Worm (Caenorhabditis elegans): ENCODE results near the gene F44F4.10.
A peak's percentile ranks its signal among the peaks of the same experiment; 100 is the strongest.

Gene F44F4.10

ce11 chrII:10868670-10869246 is 48.3 kb downstream of the F44F4.10 start, which contains the start of the genes gmps-1 and cap-2 (continued):
- no peak for TF ChIP-seq ztf-22 (GFP tag; optimal IDR thresholded peaks at IDR 0.05)
- peak; percentile 54 for TF ChIP-seq B0035.1 (tag; optimal IDR thresholded peaks at IDR 0.05)
- no peak for TF ChIP-seq bed-2 (GFP tag; IDR thresholded peaks at IDR 0.05)
- peak; percentile 89 for TF ChIP-seq Y95B8A.8 (GFP tag; IDR thresholded peaks at IDR 0.05)
- peak; percentile 64 for TF ChIP-seq snpc-1.1 (tag; optimal IDR thresholded peaks at IDR 0.05; ENCODE audit: insufficient read depth)
- TF ChIP-seq die-1 (tag; optimal IDR thresholded peaks at IDR 0.05) = no peak
- no peak for TF ChIP-seq akir-1 (GFP tag; optimal IDR thresholded peaks at IDR 0.05)
- TF ChIP-seq B0019.2 (GFP tag; conservative IDR thresholded peaks at IDR 0.05) = peak; percentile 65
- peak; percentile 43 for TF ChIP-seq mel-28 (tag; optimal IDR thresholded peaks at IDR 0.05; ENCODE audit: borderline replicate concordance)
- TF ChIP-seq let-526 (GFP tag; IDR thresholded peaks at IDR 0.05) = peak; percentile 92
- TF ChIP-seq dpff-1 (tag; optimal IDR thresholded peaks at IDR 0.05) = no peak
- peak; percentile 100 for TF ChIP-seq F33H1.4 (GFP tag; IDR thresholded peaks at IDR 0.05)
- TF ChIP-seq ztf-25 (GFP tag; IDR thresholded peaks at IDR 0.05) = peak; percentile 67; the same call in 1 of the 2 replicates
- TF ChIP-seq lir-1 (GFP tag; conservative IDR thresholded peaks at IDR 0.05) = peak; percentile 91
- TF ChIP-seq snpc-1.3 (tag; optimal IDR thresholded peaks at IDR 0.05; ENCODE audit: insufficient read depth) = peak; percentile 75
- TF ChIP-seq Y67H2A.10 (GFP tag; conservative IDR thresholded peaks at IDR 0.05) = peak; percentile 64; the same call in 1 of the 2 replicates
- TF ChIP-seq egrh-3 (GFP tag; IDR thresholded peaks at IDR 0.05) = peak; percentile 51
- peak; percentile 56 for TF ChIP-seq dpl-1 (GFP tag; optimal IDR thresholded peaks at IDR 0.05)
- TF ChIP-seq hmg-20 (GFP tag; IDR thresholded peaks at IDR 0.05) = peak; percentile 93
- no peak; the same call in 1 of the 2 replicates for TF ChIP-seq aptf-2 (GFP tag; conservative IDR thresholded peaks at IDR 0.05)
- peak; percentile 97 for TF ChIP-seq Y56A3A.18 (GFP tag; IDR thresholded peaks at IDR 0.05)
- TF ChIP-seq bed-1 (GFP tag; IDR thresholded peaks at IDR 0.05) = no peak
- peak; percentile 97 for TF ChIP-seq lin-40 (tag; optimal IDR thresholded peaks at IDR 0.05)
- peak; percentile 58 for TF ChIP-seq hrde-1 (tag; optimal IDR thresholded peaks at IDR 0.05; ENCODE audit: borderline replicate concordance)
- no peak for TF ChIP-seq zim-3 (tag; optimal IDR thresholded peaks at IDR 0.05)
- no peak for TF ChIP-seq mxl-1 (tag; optimal IDR thresholded peaks at IDR 0.05)
- TF ChIP-seq somi-1 (GFP tag; optimal IDR thresholded peaks at IDR 0.05) = peak; percentile 42
- peak; percentile 43 for TF ChIP-seq F52B5.7 (tag; optimal IDR thresholded peaks at IDR 0.05)
- peak; percentile 67 for TF ChIP-seq F23B12.7 (tag; optimal IDR thresholded peaks at IDR 0.05; ENCODE audit: insufficient read depth)
- TF ChIP-seq F57A8.1 (GFP tag; optimal IDR thresholded peaks at IDR 0.05) = no peak
- peak; percentile 45 for TF ChIP-seq efl-1 (GFP tag; optimal IDR thresholded peaks at IDR 0.05)
- TF ChIP-seq hlh-26 (GFP tag; conservative IDR thresholded peaks at IDR 0.05) = no peak
- peak; percentile 89 for TF ChIP-seq chd-7 (tag; optimal IDR thresholded peaks at IDR 0.05)
- no peak for TF ChIP-seq hlh-12 (tag; optimal IDR thresholded peaks at IDR 0.05)
- no peak for TF ChIP-seq lsy-27 (tag; optimal IDR thresholded peaks at IDR 0.05; ENCODE audit: borderline replicate concordance, insufficient read depth)
- peak; percentile 91 for TF ChIP-seq ztf-26 (tag; optimal IDR thresholded peaks at IDR 0.05)
- no peak for TF ChIP-seq fkh-3 (tag; optimal IDR thresholded peaks at IDR 0.05)
- TF ChIP-seq zfh-2 (GFP tag; conservative IDR thresholded peaks at IDR 0.05) = peak; percentile 91
- TF ChIP-seq hmg-1.2 (GFP tag; IDR thresholded peaks at IDR 0.05) = peak; percentile 88
- no peak for TF ChIP-seq ceh-40 (GFP tag; IDR thresholded peaks at IDR 0.05)
- peak; percentile 96 for TF ChIP-seq K11D2.4 (GFP tag; IDR thresholded peaks at IDR 0.05)
- no peak for TF ChIP-seq ceh-79 (tag; optimal IDR thresholded peaks at IDR 0.05)
- peak; percentile 78 for TF ChIP-seq attf-3 (GFP tag; conservative IDR thresholded peaks at IDR 0.05)
- peak; percentile 95 for TF ChIP-seq B0336.3 (GFP tag; IDR thresholded peaks at IDR 0.05)
- TF ChIP-seq snpc-4 (GFP tag; optimal IDR thresholded peaks at IDR 0.05) = peak; percentile 49
- peak; percentile 2 to 87 (median 48) for TF ChIP-seq snpc-4 (tag; optimal IDR thresholded peaks at IDR 0.05)
- peak; percentile 82; the same call in 1 of the 2 replicates for TF ChIP-seq ztf-28 (GFP tag; IDR thresholded peaks at IDR 0.05)
